Worm (Caenorhabditis elegans): ENCODE measurements around the gene flp-34.

ce11 chrV:982281-982756 lies 50.9 kb downstream of the flp-34 start, which contains the start of the genes Y50D4C.12 and unc-34:
- no peak for TF ChIP-seq mdl-1 (tag; optimal IDR thresholded peaks at IDR 0.05)
- TF ChIP-seq pha-4 (GFP tag; IDR thresholded peaks at IDR 0.05), result no peak
- no peak for TF ChIP-seq pha-4 (tag; optimal IDR thresholded peaks at IDR 0.05)

All from whole organism, L4 larva.